Worm (Caenorhabditis elegans) whole organism, L4/young adult: ENCODE data around the gene fbxb-44.

Experiments
- W03F9.2 ChIP-seq: fragments of 150-350 bp; optimal IDR thresholded peaks from 2 replicates; lab custom pipeline; 2014; ENCODE audit warnings: missing biosample characterization, missing genetic modification characterization
- him-1 ChIP-seq: sonication (generic microtip); optimal IDR thresholded peaks from 2 replicates; lab custom pipeline; 2016; ENCODE audit warnings: missing genotype, missing genetic modification reagents, missing genetic modification characterization, missing compliant biosample characterization

DNA sequence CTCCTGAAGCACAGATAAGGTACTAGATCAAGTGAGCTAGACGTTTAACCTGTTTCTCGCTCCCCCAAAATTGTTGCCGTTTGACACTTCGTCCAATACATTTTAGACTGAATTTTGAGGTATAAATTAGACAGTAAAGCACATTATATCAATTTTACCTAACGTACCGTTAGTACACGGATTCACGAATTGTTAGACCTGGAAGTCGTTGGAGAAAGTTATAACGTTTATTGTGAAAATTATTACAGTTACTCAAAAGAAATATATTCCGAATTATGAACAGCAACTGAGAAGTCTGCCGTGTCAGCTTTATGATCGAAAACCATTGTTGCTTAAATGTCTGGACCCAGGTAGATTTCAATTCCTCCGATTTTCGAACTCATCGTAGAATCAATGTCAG lies 22.1 kb downstream of the fbxb-44 start:
- TF ChIP-seq him-1 (tag; lab: Kevin White, UChicago) (no peak), W03F9.2 (tag; lab: Kevin White, UChicago) (no peak)
